Worm (Caenorhabditis elegans): ENCODE results near the gene T21C9.6.

T21C9.6 gene

ce11 chrV:10549717-10550116, 32.0 kb upstream of the T21C9.6 start, which contains the start of gene F32G8.2:
TSS of gene F32G8.2 (plus strand) at chrV:10550017.
- TF ChIP-seq med-1 (GFP tag; optimal IDR thresholded peaks at IDR 0.05; ENCODE audit: insufficient read depth) (no peak), T22C8.4 (GFP tag; IDR thresholded peaks at IDR 0.05) (no peak)

ce11 chrV:10555239-10555638, 26.4 kb upstream of the T21C9.6 start, which contains the start of gene F32G8.3:
TSS of gene F32G8.3 (minus strand) at chrV:10555339.
- TF ChIP-seq cog-1 (tag; optimal IDR thresholded peaks at IDR 0.05) = no peak
- TF ChIP-seq flt-1 (GFP tag; IDR thresholded peaks at IDR 0.05) = no peak
- TF ChIP-seq T22C8.4 (GFP tag; IDR thresholded peaks at IDR 0.05) = no peak
- TF ChIP-seq tab-1 (GFP tag; IDR thresholded peaks at IDR 0.05) = no peak
- no peak for TF ChIP-seq ztf-23 (GFP tag; IDR thresholded peaks at IDR 0.05)
- no peak for TF ChIP-seq ztf-29 (GFP tag; IDR thresholded peaks at IDR 0.05)
- no peak for TF ChIP-seq klf-2 (GFP tag; conservative IDR thresholded peaks at IDR 0.05)
- TF ChIP-seq med-1 (GFP tag; optimal IDR thresholded peaks at IDR 0.05; ENCODE audit: insufficient read depth) = no peak
- no peak for TF ChIP-seq ref-1 (GFP tag; conservative IDR thresholded peaks at IDR 0.05)

ce11 chrV:10556362-10556761, 25.3 kb upstream of the T21C9.6 start:
- TF ChIP-seq ref-1 (GFP tag; conservative IDR thresholded peaks at IDR 0.05) (no peak), ztf-29 (GFP tag; IDR thresholded peaks at IDR 0.05) (no peak)

ce11 chrV:10557094-10557493, 24.6 kb upstream of the T21C9.6 start:
- TF ChIP-seq flt-1 (GFP tag; IDR thresholded peaks at IDR 0.05) = no peak

ce11 chrV:10557676-10558075, 24.0 kb upstream of the T21C9.6 start, which contains the start of gene best-14:
TSS of gene best-14 (plus strand) at chrV:10557976.
- TF ChIP-seq flt-1 (GFP tag; IDR thresholded peaks at IDR 0.05) = no peak
- TF ChIP-seq klf-2 (GFP tag; conservative IDR thresholded peaks at IDR 0.05) = no peak
- no peak for TF ChIP-seq cog-1 (tag; optimal IDR thresholded peaks at IDR 0.05)
- no peak for TF ChIP-seq ztf-23 (GFP tag; IDR thresholded peaks at IDR 0.05)
- no peak for TF ChIP-seq tab-1 (GFP tag; IDR thresholded peaks at IDR 0.05)
- no peak for TF ChIP-seq med-1 (GFP tag; optimal IDR thresholded peaks at IDR 0.05; ENCODE audit: insufficient read depth)
- no peak for TF ChIP-seq ztf-29 (GFP tag; IDR thresholded peaks at IDR 0.05)
- no peak for TF ChIP-seq ref-1 (GFP tag; conservative IDR thresholded peaks at IDR 0.05)
- no peak for TF ChIP-seq T22C8.4 (GFP tag; IDR thresholded peaks at IDR 0.05)

ce11 chrV:10560621-10561020, 21.1 kb upstream of the T21C9.6 start, which contains the start of gene col-152:
TSS of gene col-152 (plus strand) at chrV:10560921.
- no peak for TF ChIP-seq flt-1 (GFP tag; IDR thresholded peaks at IDR 0.05)
- TF ChIP-seq T22C8.4 (GFP tag; IDR thresholded peaks at IDR 0.05) = no peak
- TF ChIP-seq klf-2 (GFP tag; conservative IDR thresholded peaks at IDR 0.05) = no peak
- TF ChIP-seq ztf-29 (GFP tag; IDR thresholded peaks at IDR 0.05) = no peak
- TF ChIP-seq ref-1 (GFP tag; conservative IDR thresholded peaks at IDR 0.05) = no peak
- TF ChIP-seq med-1 (GFP tag; optimal IDR thresholded peaks at IDR 0.05; ENCODE audit: insufficient read depth) = no peak
- no peak for TF ChIP-seq tab-1 (GFP tag; IDR thresholded peaks at IDR 0.05)
- TF ChIP-seq ztf-23 (GFP tag; IDR thresholded peaks at IDR 0.05) = no peak
- TF ChIP-seq cog-1 (tag; optimal IDR thresholded peaks at IDR 0.05) = no peak

ce11 chrV:10561632-10562031, 20.1 kb upstream of the T21C9.6 start:
- no peak for TF ChIP-seq ztf-29 (GFP tag; IDR thresholded peaks at IDR 0.05)
- TF ChIP-seq ref-1 (GFP tag; conservative IDR thresholded peaks at IDR 0.05) = no peak
- TF ChIP-seq T22C8.4 (GFP tag; IDR thresholded peaks at IDR 0.05) = no peak
- no peak for TF ChIP-seq ztf-23 (GFP tag; IDR thresholded peaks at IDR 0.05)
- TF ChIP-seq flt-1 (GFP tag; IDR thresholded peaks at IDR 0.05) = no peak
- TF ChIP-seq klf-2 (GFP tag; conservative IDR thresholded peaks at IDR 0.05) = no peak
- TF ChIP-seq tab-1 (GFP tag; IDR thresholded peaks at IDR 0.05) = no peak
- no peak for TF ChIP-seq med-1 (GFP tag; optimal IDR thresholded peaks at IDR 0.05; ENCODE audit: insufficient read depth)
- no peak for TF ChIP-seq cog-1 (tag; optimal IDR thresholded peaks at IDR 0.05)

ce11 chrV:10562817-10563216, 18.9 kb upstream of the T21C9.6 start:
- TF ChIP-seq ztf-29 (GFP tag; IDR thresholded peaks at IDR 0.05) (no peak), ref-1 (GFP tag; conservative IDR thresholded peaks at IDR 0.05) (no peak), ztf-23 (GFP tag; IDR thresholded peaks at IDR 0.05) (no peak)

- no peak for TF ChIP-seq flt-1 (GFP tag; IDR thresholded peaks at IDR 0.05)
- TF ChIP-seq T22C8.4 (GFP tag; IDR thresholded peaks at IDR 0.05) = no peak
- TF ChIP-seq tab-1 (GFP tag; IDR thresholded peaks at IDR 0.05) = no peak
- TF ChIP-seq ztf-23 (GFP tag; IDR thresholded peaks at IDR 0.05) = no peak
- TF ChIP-seq ref-1 (GFP tag; conservative IDR thresholded peaks at IDR 0.05) = no peak
- TF ChIP-seq klf-2 (GFP tag; conservative IDR thresholded peaks at IDR 0.05) = no peak
- no peak for TF ChIP-seq ztf-29 (GFP tag; IDR thresholded peaks at IDR 0.05)
- TF ChIP-seq med-1 (GFP tag; optimal IDR thresholded peaks at IDR 0.05; ENCODE audit: insufficient read depth) = no peak
- TF ChIP-seq cog-1 (tag; optimal IDR thresholded peaks at IDR 0.05) = no peak
Observed at ce11 chrV:10564140-10564539, 17.5 kb upstream of the T21C9.6 start.

- no peak for TF ChIP-seq flt-1 (GFP tag; IDR thresholded peaks at IDR 0.05)
- TF ChIP-seq ztf-29 (GFP tag; IDR thresholded peaks at IDR 0.05) = no peak
- no peak for TF ChIP-seq ztf-23 (GFP tag; IDR thresholded peaks at IDR 0.05)
- no peak for TF ChIP-seq tab-1 (GFP tag; IDR thresholded peaks at IDR 0.05)
- TF ChIP-seq ref-1 (GFP tag; conservative IDR thresholded peaks at IDR 0.05) = no peak
- TF ChIP-seq cog-1 (tag; optimal IDR thresholded peaks at IDR 0.05) = no peak
- no peak for TF ChIP-seq klf-2 (GFP tag; conservative IDR thresholded peaks at IDR 0.05)
- no peak for TF ChIP-seq med-1 (GFP tag; optimal IDR thresholded peaks at IDR 0.05; ENCODE audit: insufficient read depth)
- no peak for TF ChIP-seq T22C8.4 (GFP tag; IDR thresholded peaks at IDR 0.05)
Observed at ce11 chrV:10564830-10565365, 16.8 kb upstream of the T21C9.6 start, which contains the start of gene cat-4. TSS of gene cat-4 (plus strand) at chrV:10564880.

- TF ChIP-seq med-1 (GFP tag; optimal IDR thresholded peaks at IDR 0.05; ENCODE audit: insufficient read depth) = no peak
- TF ChIP-seq flt-1 (GFP tag; IDR thresholded peaks at IDR 0.05) = no peak
- TF ChIP-seq ztf-23 (GFP tag; IDR thresholded peaks at IDR 0.05) = no peak
- no peak for TF ChIP-seq T22C8.4 (GFP tag; IDR thresholded peaks at IDR 0.05)
- no peak for TF ChIP-seq klf-2 (GFP tag; conservative IDR thresholded peaks at IDR 0.05)
- TF ChIP-seq tab-1 (GFP tag; IDR thresholded peaks at IDR 0.05) = no peak
- TF ChIP-seq cog-1 (tag; optimal IDR thresholded peaks at IDR 0.05) = no peak
- no peak for TF ChIP-seq ref-1 (GFP tag; conservative IDR thresholded peaks at IDR 0.05)
- TF ChIP-seq ztf-29 (GFP tag; IDR thresholded peaks at IDR 0.05) = no peak
Observed at ce11 chrV:10568496-10568895, 13.2 kb upstream of the T21C9.6 start.
